Fruit fly (Drosophila melanogaster) whole organism, embryonic: ENCODE measurements around the gene MFS9.

Experiments
- B-H2 ChIP-seq: fragments of 200-800 bp; sonication (Bioruptor generic); optimal IDR thresholded peaks from 2 replicates; lab custom pipeline; 2018; ENCODE audit warnings: missing biosample characterization, mild to moderate bottlenecking, missing genetic modification characterization
- C15 ChIP-seq: fragments of 200-800 bp; sonication (Bioruptor generic); IDR thresholded peaks from 3 replicates; pipeline ENCODE4 v1.3.6; 2022; ENCODE audit warnings: missing biosample characterization, missing genetic modification characterization
- CG10267 ChIP-seq: fragments of 200-800 bp; sonication (Bioruptor generic); optimal IDR thresholded peaks from 2 replicates; lab custom pipeline; 2018; ENCODE audit warnings: missing biosample characterization, mild to moderate bottlenecking, missing genetic modification characterization, moderate library complexity
- CG10565 ChIP-seq: fragments of 200-800 bp; sonication (Bioruptor generic); optimal IDR thresholded peaks from 3 replicates; lab custom pipeline; 2016; ENCODE audit warnings: missing biosample characterization, mild to moderate bottlenecking, missing genetic modification characterization
- CG10959 ChIP-seq: fragments of 200-800 bp; sonication (Bioruptor generic); IDR thresholded peaks from 2 replicates; pipeline ENCODE4 v1.3.6; 2022; ENCODE audit warnings: missing biosample characterization, missing genetic modification characterization
- CG11723 ChIP-seq: fragments of 200-800 bp; sonication (Bioruptor generic); optimal IDR thresholded peaks from 2 replicates; lab custom pipeline; 2017; ENCODE audit warnings: missing biosample characterization, mild to moderate bottlenecking, missing genetic modification characterization
- CG1233 ChIP-seq: fragments of 200-800 bp; sonication (Bioruptor generic); optimal IDR thresholded peaks from 4 replicates; lab custom pipeline; 2018; ENCODE audit warnings: missing biosample characterization, mild to moderate bottlenecking, missing genetic modification characterization
- CG12942 ChIP-seq: fragments of 200-800 bp; sonication (Bioruptor generic); optimal IDR thresholded peaks from 3 replicates; lab custom pipeline; 2016; ENCODE audit warnings: missing biosample characterization, missing genetic modification characterization
- CG17568 ChIP-seq: fragments of 200-800 bp; sonication (Bioruptor generic); optimal IDR thresholded peaks from 2 replicates; lab custom pipeline; 2018; ENCODE audit warnings: missing biosample characterization, mild to moderate bottlenecking, missing genetic modification characterization, moderate library complexity
- CG17612 ChIP-seq: fragments of 200-800 bp; sonication (Bioruptor generic); IDR thresholded peaks from 2 replicates; pipeline ENCODE4 v1.3.6; 2022; ENCODE audit warnings: missing biosample characterization, missing genetic modification characterization
- CG17829 ChIP-seq: fragments of 200-800 bp; optimal IDR thresholded peaks from 2 replicates; lab custom pipeline; 2019; ENCODE audit warnings: missing biosample characterization, mild to moderate bottlenecking, missing genetic modification characterization, moderate library complexity
- CG17912 ChIP-seq: fragments of 200-800 bp; sonication (Bioruptor generic); optimal IDR thresholded peaks from 2 replicates; lab custom pipeline; 2018; ENCODE audit warnings: missing biosample characterization, mild to moderate bottlenecking, missing genetic modification characterization
- CG2712 ChIP-seq: fragments of 200-800 bp; optimal IDR thresholded peaks from 3 replicates; lab custom pipeline; 2019; ENCODE audit warnings: missing biosample characterization, mild to moderate bottlenecking, missing genetic modification characterization, moderate library complexity
- CG31441 ChIP-seq: fragments of 200-800 bp; sonication (Bioruptor generic); IDR thresholded peaks from 2 replicates; pipeline ENCODE4 v1.3.6; 2022; ENCODE audit warnings: missing biosample characterization, missing genetic modification characterization
- CG4328 ChIP-seq: fragments of 200-800 bp; sonication (Bioruptor generic); optimal IDR thresholded peaks from 3 replicates; lab custom pipeline; 2017; ENCODE audit warnings: missing biosample characterization, missing genetic modification reagents, missing genetic modification characterization
- CG4854 ChIP-seq: fragments of 200-800 bp; sonication (Bioruptor generic); optimal IDR thresholded peaks from 2 replicates; lab custom pipeline; 2016; ENCODE audit warnings: missing biosample characterization, missing genetic modification characterization, inconsistent platforms
- CG6765 ChIP-seq: fragments of 200-800 bp; sonication (Bioruptor generic); optimal IDR thresholded peaks from 3 replicates; lab custom pipeline; 2017; ENCODE audit warnings: missing biosample characterization, mild to moderate bottlenecking, missing genetic modification characterization
- CG6813 ChIP-seq: fragments of 200-800 bp; sonication (Bioruptor generic); optimal IDR thresholded peaks from 2 replicates; lab custom pipeline; 2017; ENCODE audit warnings: missing biosample characterization, missing genetic modification characterization, mild to moderate bottlenecking, moderate library complexity, missing genetic modification reagents
- CG7372 ChIP-seq: fragments of 200-800 bp; sonication (Bioruptor generic); IDR thresholded peaks from 2 replicates; pipeline ENCODE4 v1.3.6; 2022; ENCODE audit warnings: missing biosample characterization, missing genetic modification characterization
- CG7786 ChIP-seq: fragments of 200-800 bp; sonication (Bioruptor generic); optimal IDR thresholded peaks from 2 replicates; lab custom pipeline; 2016; ENCODE audit warnings: missing biosample characterization, missing genetic modification characterization
- CG7987 ChIP-seq: fragments of 200-800 bp; sonication (Bioruptor generic); optimal IDR thresholded peaks from 2 replicates; lab custom pipeline; 2018; ENCODE audit warnings: missing biosample characterization, mild to moderate bottlenecking, missing genetic modification characterization, moderate library complexity
- CG9727 ChIP-seq: fragments of 200-800 bp; sonication (Bioruptor generic); optimal IDR thresholded peaks from 3 replicates; lab custom pipeline; 2017; ENCODE audit warnings: missing biosample characterization, mild to moderate bottlenecking, missing genetic modification characterization
- CG9932 ChIP-seq: fragments of 200-800 bp; sonication (Bioruptor generic); IDR thresholded peaks from 2 replicates; pipeline ENCODE4 v1.3.6; 2022; ENCODE audit warnings: missing biosample characterization, missing genetic modification characterization
- Dbx ChIP-seq: fragments of 200-800 bp; sonication (Bioruptor generic); IDR thresholded peaks from 3 replicates; pipeline ENCODE4 v1.3.6; 2022; ENCODE audit warnings: missing biosample characterization, missing genetic modification characterization
- Doc3 ChIP-seq: fragments of 200-800 bp; sonication (Bioruptor generic); IDR thresholded peaks from 3 replicates; pipeline ENCODE4 v1.3.6; 2022; ENCODE audit warnings: missing biosample characterization, missing genetic modification characterization; ENCODE audit not compliant: partially characterized antibody
- Dp ChIP-seq: fragments of 200-800 bp; sonication (Bioruptor generic); optimal IDR thresholded peaks from 2 replicates; lab custom pipeline; 2018; ENCODE audit warnings: missing biosample characterization, mild to moderate bottlenecking, missing genetic modification characterization, moderate library complexity
- Ets97D ChIP-seq: fragments of 200-800 bp; sonication (Bioruptor generic); optimal IDR thresholded peaks from 3 replicates; lab custom pipeline; 2016; ENCODE audit warnings: missing biosample characterization, missing genetic modification characterization
- GATAe ChIP-seq: fragments of 200-800 bp; sonication (Bioruptor generic); conservative IDR thresholded peaks from 2 replicates; pipeline ENCODE4 v1.3.6; 2022; ENCODE audit warnings: missing biosample characterization, missing genetic modification characterization
- Hmx ChIP-seq: fragments of 200-800 bp; sonication (Bioruptor generic); optimal IDR thresholded peaks from 2 replicates; lab custom pipeline; 2016; ENCODE audit warnings: missing biosample characterization, missing genetic modification characterization
- NC2β ChIP-seq: fragments of 200-800 bp; sonication (Bioruptor generic); optimal IDR thresholded peaks from 2 replicates; lab custom pipeline; 2016; ENCODE audit warnings: missing biosample characterization, missing genetic modification characterization
- Sox102F ChIP-seq: fragments of 200-800 bp; sonication (Bioruptor generic); optimal IDR thresholded peaks from 2 replicates; lab custom pipeline; 2018; ENCODE audit warnings: missing biosample characterization, mild to moderate bottlenecking, missing genetic modification characterization, moderate library complexity
- Sry-β ChIP-seq: fragments of 200-800 bp; sonication (Bioruptor generic); optimal IDR thresholded peaks from 2 replicates; lab custom pipeline; 2018; ENCODE audit warnings: missing biosample characterization, mild to moderate bottlenecking, missing genetic modification characterization, moderate library complexity
- Ssrp ChIP-seq: fragments of 200-800 bp; sonication (Bioruptor generic); optimal IDR thresholded peaks from 2 replicates; lab custom pipeline; 2018; ENCODE audit warnings: missing biosample characterization, mild to moderate bottlenecking, missing genetic modification characterization, moderate library complexity
- ap ChIP-seq: fragments of 200-800 bp; sonication (Bioruptor generic); IDR thresholded peaks from 2 replicates; pipeline ENCODE4 v1.3.6; 2022; ENCODE audit warnings: missing biosample characterization, missing genetic modification characterization
- ash1 ChIP-seq: fragments of 200-800 bp; sonication (Bioruptor generic); optimal IDR thresholded peaks from 2 replicates; lab custom pipeline; 2018; ENCODE audit warnings: missing biosample characterization, mild to moderate bottlenecking, missing genetic modification characterization
- br ChIP-seq: fragments of >200 bp; optimal IDR thresholded peaks from 2 replicates; lab custom pipeline; 2017
- dan ChIP-seq: fragments of 200-800 bp; sonication (Bioruptor generic); IDR thresholded peaks from 2 replicates; pipeline ENCODE4 v1.3.6; 2022; ENCODE audit warnings: missing biosample characterization, missing genetic modification characterization
- dm ChIP-seq: fragments of 200-800 bp; sonication (Bioruptor generic); optimal IDR thresholded peaks from 3 replicates; lab custom pipeline; 2016; ENCODE audit warnings: missing biosample characterization, missing genetic modification characterization
- fru ChIP-seq: fragments of >200 bp; optimal IDR thresholded peaks from 2 replicates; lab custom pipeline; 2017
- gsb ChIP-seq: fragments of 200-800 bp; sonication (Bioruptor generic); IDR thresholded peaks from 2 replicates; pipeline ENCODE4 v1.3.6; 2022; ENCODE audit warnings: missing biosample characterization, missing genetic modification characterization
- ind ChIP-seq: fragments of 200-800 bp; sonication (Bioruptor generic); optimal IDR thresholded peaks from 3 replicates; lab custom pipeline; 2016; ENCODE audit warnings: missing biosample characterization, missing genetic modification characterization
- kay ChIP-seq: fragments of 200-800 bp; sonication (Bioruptor generic); optimal IDR thresholded peaks from 2 replicates; lab custom pipeline; 2016; ENCODE audit warnings: missing biosample characterization, missing genetic modification characterization
- klu ChIP-seq: fragments of 200-800 bp; sonication (Bioruptor generic); IDR thresholded peaks from 2 replicates; pipeline ENCODE4 v1.3.6; 2022; ENCODE audit warnings: missing biosample characterization, missing genetic modification characterization
- lilli ChIP-seq: fragments of 200-800 bp; sonication (Bioruptor generic); optimal IDR thresholded peaks from 3 replicates; lab custom pipeline; 2016; ENCODE audit warnings: missing biosample characterization, missing genetic modification characterization
- luna ChIP-seq: fragments of 200-800 bp; sonication (Bioruptor generic); optimal IDR thresholded peaks from 2 replicates; lab custom pipeline; 2016; ENCODE audit warnings: missing biosample characterization, missing genetic modification characterization
- pfk ChIP-seq: fragments of 200-800 bp; sonication (Bioruptor generic); optimal IDR thresholded peaks from 2 replicates; lab custom pipeline; 2018; ENCODE audit warnings: missing biosample characterization, mild to moderate bottlenecking, missing genetic modification characterization, moderate library complexity
- so ChIP-seq: fragments of 200-800 bp; sonication (Bioruptor generic); IDR thresholded peaks from 3 replicates; pipeline ENCODE4 v1.3.6; 2022; ENCODE audit warnings: missing biosample characterization, missing genetic modification characterization
- wek ChIP-seq: fragments of 200-800 bp; sonication (Bioruptor generic); optimal IDR thresholded peaks from 3 replicates; lab custom pipeline; 2018; ENCODE audit warnings: missing biosample characterization, mild to moderate bottlenecking, missing genetic modification characterization, moderate library complexity
- zen2 ChIP-seq: fragments of 200-800 bp; sonication (Bioruptor generic); IDR thresholded peaks from 3 replicates; pipeline ENCODE4 v1.3.6; 2022; ENCODE audit warnings: missing biosample characterization, missing genetic modification characterization; ENCODE audit not compliant: partially characterized antibody
- zf30C ChIP-seq: fragments of 200-800 bp; sonication (Bioruptor generic); optimal IDR thresholded peaks from 3 replicates; lab custom pipeline; 2018; ENCODE audit warnings: missing biosample characterization, mild to moderate bottlenecking, missing genetic modification characterization

The MFS9 gene

DNA sequence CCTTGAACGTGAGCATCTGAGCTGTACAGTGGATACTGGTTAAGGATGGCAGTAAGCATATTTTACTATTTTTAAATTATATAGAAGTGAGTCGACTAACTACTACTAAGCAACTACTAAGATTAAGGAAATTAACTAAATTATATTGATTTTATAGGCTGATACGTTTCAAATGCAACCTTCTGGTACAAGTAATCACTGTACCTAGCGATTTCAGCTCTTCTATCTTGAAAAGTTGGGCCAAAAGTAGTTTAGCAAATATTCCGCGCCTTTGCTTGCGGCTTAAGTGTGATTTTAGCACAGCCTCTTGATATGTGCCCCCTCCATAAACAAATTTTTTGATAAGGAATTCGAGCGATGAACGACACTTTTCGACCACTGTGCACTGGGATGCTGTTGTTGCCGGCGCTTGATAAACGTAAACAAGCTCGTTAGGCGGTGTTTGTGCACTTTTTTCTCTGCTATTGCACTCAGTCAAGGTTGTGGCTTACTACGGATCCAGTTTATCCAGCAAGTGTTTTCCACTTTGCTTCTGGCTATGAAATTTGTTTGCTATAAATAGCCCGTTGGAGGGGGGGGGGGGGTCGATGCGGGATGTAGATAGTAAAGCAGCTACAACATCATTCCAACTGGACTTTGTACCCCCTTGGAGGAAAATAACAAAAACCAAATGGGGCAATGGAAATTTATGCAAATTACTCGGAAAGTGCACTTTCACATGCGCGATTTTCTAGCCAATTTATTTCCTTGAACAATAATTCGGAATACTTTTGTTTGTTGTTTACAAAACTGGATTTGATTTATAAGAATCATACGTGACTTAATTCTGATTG, 44.2 kb upstream of the MFS9 start (continued):
- TF ChIP-seq CG10267 = peak; percentile 24
- peak; percentile 58; the same call in 1 of the 2 replicates for TF ChIP-seq GATAe (GFP tag; lab: Robert Waterston, UW)
- peak; percentile 90 for TF ChIP-seq CG9932
- TF ChIP-seq wek = no peak
- TF ChIP-seq CG4854 (GFP tag; lab: Kevin White, UChicago) = peak; percentile 33
- no peak for TF ChIP-seq zf30C (GFP tag; lab: Kevin White, UChicago)
- TF ChIP-seq CG9727 (GFP tag; lab: Kevin White, UChicago) = peak; percentile 67
- TF ChIP-seq Doc3 (GFP tag; lab: Robert Waterston, UW) = no peak
- TF ChIP-seq dm (GFP tag; lab: Kevin White, UChicago) = no peak
- no peak for TF ChIP-seq ash1
- TF ChIP-seq Sox102F (GFP tag; lab: Kevin White, UChicago) = peak; percentile 47
- TF ChIP-seq CG11723 (GFP tag; lab: Kevin White, UChicago) = peak; percentile 26
- no peak for TF ChIP-seq CG7987 (GFP tag; lab: Kevin White, UChicago)
- TF ChIP-seq Ets97D (GFP tag; lab: Kevin White, UChicago) = no peak
- TF ChIP-seq CG1233 (GFP tag; lab: Kevin White, UChicago) = no peak
- no peak for TF ChIP-seq fru (lab: Kevin White, UChicago)
- peak; percentile 41 for TF ChIP-seq CG17829 (tag; lab: Kevin White, UChicago)
- peak; percentile 86 for TF ChIP-seq so (GFP tag; lab: Robert Waterston, UW)
- peak; percentile 55 for TF ChIP-seq Ssrp
- TF ChIP-seq CG4328 (GFP tag; lab: Kevin White, UChicago) = no peak
- TF ChIP-seq CG7786 (GFP tag; lab: Kevin White, UChicago) = no peak
- TF ChIP-seq B-H2 (GFP tag; lab: Kevin White, UChicago) = no peak
- peak; percentile 68 for TF ChIP-seq lilli (GFP tag; lab: Kevin White, UChicago)
- TF ChIP-seq CG17568 (GFP tag; lab: Kevin White, UChicago) = no peak
- TF ChIP-seq CG6813 = peak; percentile 46
- no peak for TF ChIP-seq dan (GFP tag; lab: Robert Waterston, UW)
- TF ChIP-seq CG17612 (GFP tag; lab: Robert Waterston, UW) = peak; percentile 46; the same call in 1 of the 2 replicates
- TF ChIP-seq klu (GFP tag; lab: Robert Waterston, UW) = peak; percentile 76
- peak; percentile 71 for TF ChIP-seq CG2712
- peak; percentile 69 for TF ChIP-seq gsb (GFP tag; lab: Robert Waterston, UW)
- no peak for TF ChIP-seq Dp (GFP tag; lab: Kevin White, UChicago)
- no peak for TF ChIP-seq zen2
- TF ChIP-seq NC2β (GFP tag; lab: Kevin White, UChicago) = peak; percentile 1
- 0 out of 3 replicates have a peak, but pooled peaks have one; percentile 54 for TF ChIP-seq C15 (GFP tag; lab: Robert Waterston, UW)
- TF ChIP-seq CG17912 (GFP tag; lab: Kevin White, UChicago) = no peak
- peak; percentile 28 for TF ChIP-seq Hmx
- peak; percentile 66 for TF ChIP-seq ap (GFP tag; lab: Robert Waterston, UW)
- TF ChIP-seq CG6765 (GFP tag; lab: Kevin White, UChicago) = peak; percentile 15
- TF ChIP-seq Dbx (GFP tag; lab: Robert Waterston, UW) = peak; percentile 83
- no peak for TF ChIP-seq br (lab: Kevin White, UChicago)
- TF ChIP-seq CG7372 = peak; percentile 82
- TF ChIP-seq CG31441 (GFP tag; lab: Robert Waterston, UW) = peak; percentile 63
- TF ChIP-seq pfk = no peak
- no peak for TF ChIP-seq luna
- TF ChIP-seq kay (GFP tag; lab: Kevin White, UChicago) = no peak
- 0 out of 2 replicates have a peak, but pooled peaks have one; percentile 37 for TF ChIP-seq CG10959 (GFP tag; lab: Robert Waterston, UW)
- TF ChIP-seq ind (GFP tag; lab: Kevin White, UChicago) = peak; percentile 65
- TF ChIP-seq Sry-β (GFP tag; lab: Kevin White, UChicago) = no peak
- TF ChIP-seq CG12942 (GFP tag; lab: Kevin White, UChicago) = peak; percentile 33
- no peak for TF ChIP-seq CG10565 (GFP tag; lab: Kevin White, UChicago)
